Fruit fly (Drosophila melanogaster): ENCODE results near the gene ncd.

The ncd gene

DNA sequence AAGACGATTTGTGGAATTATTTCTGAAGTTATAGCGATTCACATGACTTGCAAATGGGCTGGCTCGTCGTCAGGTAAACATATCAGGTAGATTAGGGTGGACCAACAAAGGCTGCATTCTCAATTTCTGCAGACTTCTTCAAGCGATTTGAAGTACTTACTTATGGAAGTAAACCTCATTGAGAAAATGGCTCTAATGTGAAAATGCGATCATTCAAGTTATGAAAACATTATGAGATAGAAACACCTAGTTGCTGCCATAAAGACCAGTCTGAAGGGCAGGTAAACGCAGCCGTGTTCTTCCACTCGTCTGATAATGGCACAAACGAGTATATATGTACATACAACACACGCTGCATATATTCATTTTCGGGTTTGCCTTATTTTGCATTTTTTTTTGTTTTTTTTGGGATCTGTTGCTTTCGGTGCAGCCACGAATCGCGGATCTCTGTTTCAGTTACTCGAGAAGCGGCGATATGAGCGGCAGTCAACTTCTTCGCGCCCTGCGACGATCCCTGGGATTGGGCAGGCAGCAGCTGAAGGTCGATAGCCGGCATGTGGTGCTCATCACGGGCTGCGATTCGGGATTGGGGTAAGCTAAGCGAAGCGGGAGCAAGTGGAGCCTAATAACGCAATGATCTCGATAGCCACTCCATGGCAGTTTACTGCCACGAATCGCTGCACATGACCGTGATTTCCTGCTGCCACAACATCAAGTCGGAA, 12.6 kb downstream of the ncd start, which contains the start of gene sro:
Gene sro, plus strand, starts transcription at position 437 of the 722 bp plus-strand sequence.
- peak; percentile 31 for TF ChIP-seq Hnf4 (GFP tag; optimal IDR thresholded peaks at IDR 0.05)
- no peak for TF ChIP-seq CG9705 (GFP tag; optimal IDR thresholded peaks at IDR 0.05)
- peak; percentile 11 for TF ChIP-seq ey (GFP tag; optimal IDR thresholded peaks at IDR 0.05)
- TF ChIP-seq sage (GFP tag; optimal IDR thresholded peaks at IDR 0.05): peak; percentile 7
- TF ChIP-seq dsf (GFP tag; optimal IDR thresholded peaks at IDR 0.05; ENCODE audit: borderline replicate concordance): no peak
- TF ChIP-seq foxo (GFP tag; optimal IDR thresholded peaks at IDR 0.05): peak in 1 of 2 experiments; percentile 45
- no peak for TF ChIP-seq Rel (GFP tag; optimal IDR thresholded peaks at IDR 0.05)
- TF ChIP-seq Rel (tag; optimal IDR thresholded peaks at IDR 0.05): peak; percentile 9
- TF ChIP-seq fru (GFP tag; optimal IDR thresholded peaks at IDR 0.05): peak; percentile 61
- TF ChIP-seq psq (GFP tag; optimal IDR thresholded peaks at IDR 0.05): peak; percentile 10
- peak; percentile 5 for TF ChIP-seq OdsH (GFP tag; optimal IDR thresholded peaks at IDR 0.05)
- TF ChIP-seq Hr83 (GFP tag; optimal IDR thresholded peaks at IDR 0.05; ENCODE audit: poor library complexity, severe bottlenecking): no peak
- peak; percentile 9 for TF ChIP-seq woc (GFP tag; optimal IDR thresholded peaks at IDR 0.05)
- TF ChIP-seq rgr (GFP tag; optimal IDR thresholded peaks at IDR 0.05): peak; percentile 45
- peak; percentile 27 for TF ChIP-seq h (GFP tag; optimal IDR thresholded peaks at IDR 0.05)
- TF ChIP-seq HLH106 (tag; optimal IDR thresholded peaks at IDR 0.05): peak; percentile 10

DNA sequence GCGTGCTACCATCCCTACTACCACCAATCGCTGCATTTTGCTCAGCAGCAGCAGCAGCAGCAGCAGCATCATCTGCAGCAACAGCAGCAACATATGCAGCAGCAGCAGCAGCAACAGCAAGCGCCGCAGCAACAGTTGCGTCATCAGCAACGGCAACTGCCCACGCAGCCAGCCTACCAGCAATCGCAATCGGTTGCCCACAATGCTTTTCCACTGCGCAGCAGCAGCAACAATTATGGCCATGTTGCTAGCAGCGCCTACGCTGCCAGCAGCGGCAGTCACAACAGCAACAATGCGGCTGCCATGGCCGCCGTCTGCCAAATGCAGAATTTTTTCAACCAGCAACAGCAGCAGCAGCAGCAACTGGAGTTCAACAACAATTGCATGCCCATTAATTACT, 16.7 kb downstream of the ncd start:
- TF ChIP-seq CG9705 (GFP tag; optimal IDR thresholded peaks at IDR 0.05) (no peak), N (GFP tag; optimal IDR thresholded peaks at IDR 0.05) (no peak), OdsH (GFP tag; optimal IDR thresholded peaks at IDR 0.05) (no peak), Dfd (GFP tag; optimal IDR thresholded peaks at IDR 0.05) (no peak), Hr78 (GFP tag; optimal IDR thresholded peaks at IDR 0.05) (no peak), HLH106 (tag; optimal IDR thresholded peaks at IDR 0.05) (no peak), Sp1 (GFP tag; optimal IDR thresholded peaks at IDR 0.05) (no peak), Hr83 (GFP tag; optimal IDR thresholded peaks at IDR 0.05; ENCODE audit: poor library complexity, severe bottlenecking) (no peak), Abd-B (GFP tag; optimal IDR thresholded peaks at IDR 0.05) (no peak), rgr (GFP tag; optimal IDR thresholded peaks at IDR 0.05) (no peak), foxo (GFP tag; optimal IDR thresholded peaks at IDR 0.05) (no peak), pan (optimal IDR thresholded peaks at IDR 0.05) (no peak), h (GFP tag; optimal IDR thresholded peaks at IDR 0.05) (no peak), Dif (GFP tag; optimal IDR thresholded peaks at IDR 0.05; ENCODE audit: partially characterized antibody) (no peak), sage (GFP tag; optimal IDR thresholded peaks at IDR 0.05) (no peak), CrebA (GFP tag; optimal IDR thresholded peaks at IDR 0.05; ENCODE audit: borderline replicate concordance) (no peak), dmrt93B (GFP tag; optimal IDR thresholded peaks at IDR 0.05) (no peak), dl (GFP tag; optimal IDR thresholded peaks at IDR 0.05; ENCODE audit: insufficient read depth in 1 of 2, partially characterized antibody in 2 of 2) (no peak), usp (GFP tag; optimal IDR thresholded peaks at IDR 0.05) (no peak)

DNA sequence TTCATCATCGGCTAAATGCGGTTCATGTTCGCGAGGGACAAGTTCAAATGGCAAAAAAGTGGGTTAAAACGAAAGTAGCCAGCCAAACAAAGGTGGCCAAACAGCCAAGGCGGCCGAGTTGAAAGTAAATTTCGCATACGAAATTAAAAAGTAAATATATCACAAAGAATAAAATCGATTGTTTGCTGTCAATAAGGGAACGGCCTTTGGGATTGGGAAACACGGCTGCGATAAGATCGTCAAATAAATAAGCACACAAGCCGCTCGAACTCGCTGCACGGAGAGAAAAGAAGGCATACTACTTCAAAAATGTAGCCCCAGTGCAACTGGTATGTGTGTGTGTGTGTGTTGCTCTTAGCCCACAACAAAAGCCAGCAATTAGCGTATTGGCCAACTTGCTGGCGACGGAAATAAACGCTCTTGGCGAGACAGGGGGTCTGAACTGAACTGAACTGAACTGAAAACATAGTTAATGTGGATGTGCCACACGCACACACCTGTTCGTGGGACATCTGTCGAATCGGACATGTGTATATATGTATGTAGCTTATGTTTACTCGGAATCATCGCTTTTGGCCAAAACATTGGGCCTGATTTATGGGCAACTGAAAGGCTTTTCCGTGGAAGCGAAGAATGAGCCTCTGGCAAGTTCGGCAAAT, 18.9 kb downstream of the ncd start:
- TF ChIP-seq h (GFP tag; optimal IDR thresholded peaks at IDR 0.05): peak; percentile 16
- no peak for TF ChIP-seq usp (GFP tag; optimal IDR thresholded peaks at IDR 0.05)
- peak; percentile 1 for TF ChIP-seq CG32264 (GFP tag; optimal IDR thresholded peaks at IDR 0.05)
- no peak for TF ChIP-seq Abd-B (GFP tag; optimal IDR thresholded peaks at IDR 0.05)
- TF ChIP-seq Dif (GFP tag; optimal IDR thresholded peaks at IDR 0.05; ENCODE audit: partially characterized antibody): no peak
- no peak for TF ChIP-seq Vsx2 (GFP tag; optimal IDR thresholded peaks at IDR 0.05; ENCODE audit: partially characterized antibody)
- TF ChIP-seq foxo (GFP tag; optimal IDR thresholded peaks at IDR 0.05): peak in 1 of 2 experiments; percentile 44
- TF ChIP-seq Rel (GFP tag; optimal IDR thresholded peaks at IDR 0.05): no peak
- TF ChIP-seq Rel (tag; optimal IDR thresholded peaks at IDR 0.05): peak; percentile 26
- no peak for TF ChIP-seq dsf (GFP tag; optimal IDR thresholded peaks at IDR 0.05; ENCODE audit: borderline replicate concordance)
- no peak for TF ChIP-seq lola (GFP tag; optimal IDR thresholded peaks at IDR 0.05)
- TF ChIP-seq rgr (GFP tag; optimal IDR thresholded peaks at IDR 0.05): peak; percentile 38
- TF ChIP-seq Jra (GFP tag; optimal IDR thresholded peaks at IDR 0.05): no peak
- TF ChIP-seq GATAd (GFP tag; optimal IDR thresholded peaks at IDR 0.05): no peak
- TF ChIP-seq Hr83 (GFP tag; optimal IDR thresholded peaks at IDR 0.05; ENCODE audit: poor library complexity, severe bottlenecking): peak; percentile 50
- TF ChIP-seq Mio (GFP tag; optimal IDR thresholded peaks at IDR 0.05): no peak
- TF ChIP-seq Hr78 (GFP tag; optimal IDR thresholded peaks at IDR 0.05): no peak
- TF ChIP-seq OdsH (GFP tag; optimal IDR thresholded peaks at IDR 0.05): peak; percentile 23
- peak; percentile 36 for TF ChIP-seq psq (GFP tag; optimal IDR thresholded peaks at IDR 0.05)
- TF ChIP-seq fru (GFP tag; optimal IDR thresholded peaks at IDR 0.05): peak; percentile 21
- TF ChIP-seq tai (GFP tag; optimal IDR thresholded peaks at IDR 0.05): no peak
- TF ChIP-seq Sp1 (GFP tag; optimal IDR thresholded peaks at IDR 0.05): no peak
- no peak for TF ChIP-seq woc (GFP tag; optimal IDR thresholded peaks at IDR 0.05)
- peak; percentile 3 for TF ChIP-seq dmrt93B (GFP tag; optimal IDR thresholded peaks at IDR 0.05)
- TF ChIP-seq jim (GFP tag; optimal IDR thresholded peaks at IDR 0.05): no peak
- TF ChIP-seq sv (GFP tag; optimal IDR thresholded peaks at IDR 0.05): no peak
- TF ChIP-seq HLH106 (tag; optimal IDR thresholded peaks at IDR 0.05): no peak
- no peak for TF ChIP-seq pan (optimal IDR thresholded peaks at IDR 0.05)
- TF ChIP-seq N (GFP tag; optimal IDR thresholded peaks at IDR 0.05): no peak
- TF ChIP-seq CG9705 (GFP tag; optimal IDR thresholded peaks at IDR 0.05): no peak
- TF ChIP-seq brk (GFP tag; optimal IDR thresholded peaks at IDR 0.05): no peak
- TF ChIP-seq ey (GFP tag; optimal IDR thresholded peaks at IDR 0.05): no peak
- no peak for TF ChIP-seq dl (GFP tag; optimal IDR thresholded peaks at IDR 0.05; ENCODE audit: insufficient read depth in 1 of 2, partially characterized antibody in 2 of 2)
- no peak for TF ChIP-seq Myc (optimal IDR thresholded peaks at IDR 0.05)
- no peak for TF ChIP-seq CrebA (GFP tag; optimal IDR thresholded peaks at IDR 0.05; ENCODE audit: borderline replicate concordance)
- TF ChIP-seq Hnf4 (GFP tag; optimal IDR thresholded peaks at IDR 0.05): peak; percentile 9
- no peak for TF ChIP-seq Dfd (GFP tag; optimal IDR thresholded peaks at IDR 0.05)

Measured in whole organism, wandering third instar larva.